Fruit fly (Drosophila melanogaster) whole organism, wandering third instar larva: ENCODE measurements around the gene CG14974.

Experiments
- Abd-B ChIP-seq: fragments of >200 bp; optimal IDR thresholded peaks from 2 replicates; lab custom pipeline; 2017; ENCODE audit warnings: missing biosample characterization, missing genetic modification characterization
- CG32264 ChIP-seq: fragments of 200-800 bp; sonication (Bioruptor generic); optimal IDR thresholded peaks from 2 replicates; lab custom pipeline; 2016; ENCODE audit warnings: missing biosample characterization, missing genetic modification characterization
- Dfd ChIP-seq: fragments of >200 bp; optimal IDR thresholded peaks from 2 replicates; lab custom pipeline; 2017; ENCODE audit warnings: missing biosample characterization, missing genetic modification characterization
- GATAd ChIP-seq: sonication (Bioruptor generic); optimal IDR thresholded peaks from 2 replicates; lab custom pipeline; 2016; ENCODE audit warnings: missing biosample characterization, missing genetic modification characterization
- HLH106 ChIP-seq: fragments of 200-800 bp; optimal IDR thresholded peaks from 3 replicates; lab custom pipeline; 2019; ENCODE audit warnings: missing biosample characterization, mild to moderate bottlenecking, missing genetic modification characterization, moderate library complexity
- Mio ChIP-seq: sonication (Bioruptor generic); optimal IDR thresholded peaks from 2 replicates; lab custom pipeline; 2016; ENCODE audit warnings: missing biosample characterization, missing genetic modification characterization
- Rel ChIP-seq, 2 experiments: fragments of 200-800 bp; sonication (Bioruptor generic) in 1 of 2; optimal IDR thresholded peaks; 2 replicates in 1 of 2; 3 replicates in 1 of 2; lab custom pipeline; 2016 to 2019; ENCODE audit warnings: mild to moderate bottlenecking in 2 of 2, missing biosample characterization in 2 of 2, missing genetic modification characterization in 2 of 2, moderate library complexity in 1 of 2
- Vsx2 ChIP-seq: fragments of 200-300, 225-300 bp; sonication (Bioruptor generic); optimal IDR thresholded peaks from 2 replicates; lab custom pipeline; 2018; ENCODE audit warnings: missing biosample characterization, missing genetic modification characterization; ENCODE audit not compliant: partially characterized antibody
- br ChIP-seq: fragments of 200-800 bp; sonication (Bioruptor generic); optimal IDR thresholded peaks from 2 replicates; lab custom pipeline; 2016; ENCODE audit warnings: missing biosample characterization, missing genetic modification characterization
- jim ChIP-seq: fragments of 175-275, 200-325 bp; sonication (Bioruptor generic); optimal IDR thresholded peaks from 2 replicates; lab custom pipeline; 2016; ENCODE audit warnings: missing biosample characterization, mild to moderate bottlenecking, missing genetic modification characterization
- woc ChIP-seq: sonication (Bioruptor generic); optimal IDR thresholded peaks from 2 replicates; lab custom pipeline; 2016; ENCODE audit warnings: missing biosample characterization, mild to moderate bottlenecking, missing genetic modification characterization

Gene CG14974

dm6 chr3L:3570617-3571016 is 50.2 kb downstream of the CG14974 start:
- TF ChIP-seq woc (GFP tag; lab: Kevin White, UChicago) (no peak), jim (GFP tag; lab: Kevin White, UChicago) (no peak), Rel (GFP tag; optimal IDR thresholded peaks at IDR 0.05; lab: Kevin White, UChicago) (no peak), Rel (tag; optimal IDR thresholded peaks at IDR 0.05; lab: Kevin White, UChicago) (no peak), Abd-B (GFP tag; lab: Kevin White, UChicago) (no peak), HLH106 (tag; lab: Kevin White, UChicago) (no peak), CG32264 (GFP tag; lab: Kevin White, UChicago) (no peak), Vsx2 (GFP tag; lab: Kevin White, UChicago) (no peak), br (GFP tag; lab: Kevin White, UChicago) (no peak), Dfd (GFP tag; lab: Kevin White, UChicago) (no peak), Mio (GFP tag; lab: Kevin White, UChicago) (no peak), GATAd (GFP tag; lab: Kevin White, UChicago) (no peak)
